Fruit fly (Drosophila melanogaster): ENCODE results near the gene CheB38b.
A peak's percentile ranks its signal among the peaks of the same experiment; 100 is the strongest.

CheB38b gene

dm6 chr2L:20811039-20811652 lies 5.9 kb downstream of the CheB38b start:
- peak; percentile 53 for TF ChIP-seq CG34367 (tag; optimal IDR thresholded peaks at IDR 0.05)
- peak; percentile 90 for TF ChIP-seq Ets98B (GFP tag; IDR thresholded peaks at IDR 0.05)
- no peak for TF ChIP-seq gl (tag; optimal IDR thresholded peaks at IDR 0.05)
- TF ChIP-seq rn (GFP tag; IDR thresholded peaks at IDR 0.05), result peak; percentile 59; the same call in 1 of the 2 replicates
- peak; percentile 65 for TF ChIP-seq CG9948 (tag; optimal IDR thresholded peaks at IDR 0.05)
- peak; percentile 63 for TF ChIP-seq CG15710 (tag; optimal IDR thresholded peaks at IDR 0.05)
- peak; percentile 71 for TF ChIP-seq fd96Ca (GFP tag; IDR thresholded peaks at IDR 0.05)
- TF ChIP-seq D1 (tag; optimal IDR thresholded peaks at IDR 0.05), result no peak
- TF ChIP-seq CG4496 (GFP tag; IDR thresholded peaks at IDR 0.05), result peak; percentile 86
- TF ChIP-seq CG8159 (tag; optimal IDR thresholded peaks at IDR 0.05), result peak; percentile 65
- peak; percentile 30; the same call in 1 of the 2 replicates for TF ChIP-seq CG10348 (GFP tag; IDR thresholded peaks at IDR 0.05)
- TF ChIP-seq CG12605 (GFP tag; IDR thresholded peaks at IDR 0.05), result no peak; the same call in 1 of the 2 replicates
- TF ChIP-seq CG8301 (tag; optimal IDR thresholded peaks at IDR 0.05), result peak; percentile 85
- no peak for TF ChIP-seq CG13204 (GFP tag; optimal IDR thresholded peaks at IDR 0.05)
- peak; percentile 37 for TF ChIP-seq EcR (GFP tag; optimal IDR thresholded peaks at IDR 0.05)
- TF ChIP-seq Snoo (tag; optimal IDR thresholded peaks at IDR 0.05), result no peak
- peak; percentile 54 for TF ChIP-seq Pif1B (GFP tag; optimal IDR thresholded peaks at IDR 0.05)
- peak; percentile 85 for TF ChIP-seq CG32121 (GFP tag; IDR thresholded peaks at IDR 0.05)
- peak; percentile 86 for TF ChIP-seq CG14655 (GFP tag; optimal IDR thresholded peaks at IDR 0.05)
- TF ChIP-seq Pif1A (GFP tag; optimal IDR thresholded peaks at IDR 0.05), result peak; percentile 81
- peak; percentile 74 for TF ChIP-seq CG17806 (tag; optimal IDR thresholded peaks at IDR 0.05)

- TF ChIP-seq CG17806 (tag; optimal IDR thresholded peaks at IDR 0.05), result peak; percentile 29
- TF ChIP-seq fd96Ca (GFP tag; IDR thresholded peaks at IDR 0.05), result peak; percentile 60
- peak; percentile 59 for TF ChIP-seq CG32121 (GFP tag; IDR thresholded peaks at IDR 0.05)
- TF ChIP-seq CG4496 (GFP tag; IDR thresholded peaks at IDR 0.05), result peak; percentile 64; the same call in 1 of the 3 replicates
- TF ChIP-seq CG9948 (tag; optimal IDR thresholded peaks at IDR 0.05), result no peak
- TF ChIP-seq Snoo (tag; optimal IDR thresholded peaks at IDR 0.05), result no peak
- no peak for TF ChIP-seq D1 (tag; optimal IDR thresholded peaks at IDR 0.05)
- peak; percentile 69 for TF ChIP-seq Ets98B (GFP tag; IDR thresholded peaks at IDR 0.05)
- TF ChIP-seq Pif1A (GFP tag; optimal IDR thresholded peaks at IDR 0.05), result peak; percentile 2
- TF ChIP-seq CG10348 (GFP tag; IDR thresholded peaks at IDR 0.05), result no peak
- TF ChIP-seq Pif1B (GFP tag; optimal IDR thresholded peaks at IDR 0.05), result no peak
- peak; percentile 24 for TF ChIP-seq CG14655 (GFP tag; optimal IDR thresholded peaks at IDR 0.05)
- no peak for TF ChIP-seq gl (tag; optimal IDR thresholded peaks at IDR 0.05)
- peak; percentile 37 for TF ChIP-seq CG8159 (tag; optimal IDR thresholded peaks at IDR 0.05)
- no peak for TF ChIP-seq rn (GFP tag; IDR thresholded peaks at IDR 0.05)
Measured at dm6 chr2L:20809229-20809628, 7.8 kb downstream of the CheB38b start.

DNA sequence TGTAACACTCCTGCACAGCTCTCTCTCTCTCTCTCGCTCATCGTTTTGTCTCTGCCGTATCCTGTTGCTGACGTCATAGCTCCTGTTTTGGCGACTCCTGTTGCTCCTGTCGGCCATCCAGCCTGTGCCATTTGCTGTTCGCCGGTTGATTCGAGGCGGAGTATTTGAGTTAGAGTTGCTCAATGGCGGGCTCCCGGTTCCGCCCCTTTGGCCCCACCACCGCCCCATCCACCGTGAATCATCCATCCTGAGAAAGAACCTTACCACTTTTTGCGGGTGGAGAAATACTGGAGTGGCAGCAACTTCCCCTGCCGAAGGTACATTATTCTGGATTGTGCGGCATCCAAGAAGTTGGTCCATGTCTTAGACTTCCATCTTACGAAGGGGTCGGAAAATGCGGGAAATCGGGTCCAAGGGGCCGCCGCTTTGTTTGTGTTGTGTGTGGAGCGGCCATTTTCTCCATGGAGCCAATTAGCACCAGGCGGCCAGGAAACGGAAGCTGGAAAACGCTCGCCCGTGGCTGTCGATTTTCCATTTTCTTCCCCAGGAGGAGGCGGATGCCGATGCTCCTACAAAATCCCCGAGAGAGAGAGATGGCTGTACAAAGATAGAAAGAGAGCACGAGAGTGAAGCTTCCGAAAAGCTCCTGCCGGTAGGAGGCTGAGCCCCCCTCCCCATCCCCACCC lies 8.4 kb downstream of the CheB38b start:
- TF ChIP-seq D1 (tag; optimal IDR thresholded peaks at IDR 0.05) (no peak), Ets98B (GFP tag; IDR thresholded peaks at IDR 0.05) (no peak), gl (tag; optimal IDR thresholded peaks at IDR 0.05) (no peak), CG13204 (GFP tag; optimal IDR thresholded peaks at IDR 0.05) (no peak), CG8159 (tag; optimal IDR thresholded peaks at IDR 0.05) (no peak), CG15710 (tag; optimal IDR thresholded peaks at IDR 0.05) (no peak), CG17806 (tag; optimal IDR thresholded peaks at IDR 0.05) (no peak), CG34367 (tag; optimal IDR thresholded peaks at IDR 0.05) (no peak), CG14655 (GFP tag; optimal IDR thresholded peaks at IDR 0.05) (no peak), CG4496 (GFP tag; IDR thresholded peaks at IDR 0.05) (no peak), CG12605 (GFP tag; IDR thresholded peaks at IDR 0.05) (no peak)

DNA sequence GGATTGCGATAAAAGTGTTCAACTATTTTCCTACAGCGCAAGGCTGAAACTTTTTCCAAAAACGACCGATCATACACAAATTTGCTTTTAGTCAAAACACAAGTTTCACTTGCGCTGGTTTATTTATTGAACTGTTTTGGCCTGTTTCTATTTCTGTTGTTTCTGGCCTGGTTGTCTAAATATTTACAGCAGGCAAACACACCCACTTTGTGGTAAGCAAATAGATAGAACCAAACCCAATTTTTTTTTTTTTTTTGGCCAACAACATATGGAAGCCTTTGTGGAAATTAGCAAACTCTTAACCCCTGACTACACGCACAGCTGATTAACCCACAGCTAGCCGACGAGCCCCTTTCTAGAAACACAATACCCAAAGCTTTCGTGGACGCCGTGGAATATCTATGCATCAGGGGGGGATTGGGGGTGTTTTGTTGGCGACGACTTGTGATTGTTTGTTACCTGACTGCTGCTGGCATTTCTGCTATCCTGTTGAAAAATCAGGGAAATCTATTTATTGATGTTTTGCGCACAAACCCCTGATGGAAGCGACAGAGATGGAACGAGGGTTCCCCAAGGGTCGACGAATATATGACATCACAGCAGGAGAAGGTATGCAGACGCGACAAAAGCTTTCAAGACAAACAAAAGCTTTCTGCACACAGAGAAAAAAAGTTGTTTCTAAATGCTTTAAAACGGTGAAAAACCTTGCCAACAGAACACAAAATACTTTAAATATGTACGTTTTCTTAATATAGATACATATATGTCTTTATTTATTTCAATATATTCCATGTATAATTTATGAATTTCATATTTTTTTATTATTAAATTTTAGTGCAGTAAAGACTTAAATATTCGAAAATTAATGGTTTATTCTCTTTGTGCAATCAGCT lies 9.2 kb downstream of the CheB38b start:
- TF ChIP-seq rn (GFP tag; IDR thresholded peaks at IDR 0.05), result no peak
- peak; percentile 10; the same call in 1 of the 2 replicates for TF ChIP-seq Ets98B (GFP tag; IDR thresholded peaks at IDR 0.05)
- TF ChIP-seq CG14655 (GFP tag; optimal IDR thresholded peaks at IDR 0.05), result peak; percentile 27
- peak; percentile 14 for TF ChIP-seq CG17806 (tag; optimal IDR thresholded peaks at IDR 0.05)
- TF ChIP-seq Snoo (tag; optimal IDR thresholded peaks at IDR 0.05), result peak; percentile 3
- TF ChIP-seq CG12605 (GFP tag; IDR thresholded peaks at IDR 0.05), result 0 out of 2 replicates have a peak, but pooled peaks have one; percentile 27
- TF ChIP-seq CG9948 (tag; optimal IDR thresholded peaks at IDR 0.05), result peak; percentile 30
- TF ChIP-seq CG8159 (tag; optimal IDR thresholded peaks at IDR 0.05), result peak; percentile 63
- TF ChIP-seq CG15710 (tag; optimal IDR thresholded peaks at IDR 0.05), result peak; percentile 25
- TF ChIP-seq CG13204 (GFP tag; optimal IDR thresholded peaks at IDR 0.05), result no peak
- no peak for TF ChIP-seq EcR (GFP tag; optimal IDR thresholded peaks at IDR 0.05)
- TF ChIP-seq D1 (tag; optimal IDR thresholded peaks at IDR 0.05), result no peak
- peak; percentile 42 for TF ChIP-seq CG32121 (GFP tag; IDR thresholded peaks at IDR 0.05)
- TF ChIP-seq CG4496 (GFP tag; IDR thresholded peaks at IDR 0.05), result 0 out of 3 replicates have a peak, but pooled peaks have one; percentile 8
- TF ChIP-seq CG8301 (tag; optimal IDR thresholded peaks at IDR 0.05), result no peak

DNA sequence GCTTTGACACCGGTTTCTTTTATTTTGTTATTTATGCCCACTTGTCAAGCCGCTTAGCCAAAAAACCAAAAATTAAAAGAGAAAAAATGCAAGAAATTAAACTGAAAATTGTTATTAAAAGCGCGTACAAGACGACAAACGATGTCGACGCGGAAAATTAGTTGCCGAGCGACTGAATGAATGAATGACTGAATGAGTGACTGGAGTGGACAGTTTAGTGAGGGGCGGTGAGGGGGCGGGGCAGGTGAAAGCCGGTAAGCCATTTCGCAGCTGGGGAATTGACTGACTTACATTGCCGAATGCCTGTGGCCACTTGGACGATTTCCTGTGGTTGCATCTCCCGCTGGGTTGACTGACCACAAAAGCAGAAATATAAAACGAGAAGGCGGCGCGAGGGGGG lies 10.5 kb downstream of the CheB38b start:
- no peak for TF ChIP-seq D1 (tag; optimal IDR thresholded peaks at IDR 0.05)

Measured in whole organism, pupa.